Fruit fly (Drosophila melanogaster): Measurements from ENCODE around the gene msk.

msk gene

DNA sequence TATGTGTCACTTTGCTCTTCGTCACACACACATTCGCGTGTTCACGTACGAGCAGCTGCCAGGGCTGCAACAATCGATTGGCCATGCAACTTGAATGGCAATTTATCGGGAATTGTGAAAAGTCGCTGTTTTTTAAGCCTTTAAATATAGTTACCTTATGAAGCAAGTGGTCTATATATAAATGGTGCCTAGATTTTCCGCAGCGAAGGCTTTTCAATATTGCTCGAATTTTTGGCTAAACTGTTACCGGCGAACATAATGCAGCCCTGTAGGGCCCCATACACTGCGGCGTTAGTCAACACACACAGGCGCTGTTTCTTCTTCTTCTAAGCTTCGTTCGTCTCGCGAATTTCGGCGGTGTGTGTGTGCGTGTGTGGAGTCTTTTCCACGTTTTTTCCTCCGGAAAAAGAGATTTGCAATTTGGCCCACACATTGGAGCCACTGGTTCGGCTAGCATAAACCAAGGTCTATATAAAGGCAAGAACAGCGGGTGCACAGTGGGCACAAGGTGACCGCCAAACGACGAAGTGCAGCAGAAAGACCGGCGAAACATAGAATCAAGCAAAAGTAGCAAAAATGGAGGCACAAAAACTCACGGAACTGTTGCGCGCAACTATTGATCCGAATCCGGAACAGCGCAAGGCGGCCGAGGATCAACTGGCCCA lies at the start of gene msk, which contains the start of gene Arp3 (continued):
- TF ChIP-seq tx (GFP tag; optimal IDR thresholded peaks at IDR 0.05) (peak; percentile 91), ind (GFP tag; optimal IDR thresholded peaks at IDR 0.05) (peak; percentile 88), CG12744 (GFP tag; optimal IDR thresholded peaks at IDR 0.05) (peak; percentile 71), mirr (GFP tag; optimal IDR thresholded peaks at IDR 0.05) (peak; percentile 81), hbn (GFP tag; IDR thresholded peaks at IDR 0.05; ENCODE audit: partially characterized antibody) (no peak), CG6175 (GFP tag; IDR thresholded peaks at IDR 0.05) (no peak), fd3F (GFP tag; optimal IDR thresholded peaks at IDR 0.05) (peak; percentile 35), CG2129 (GFP tag; IDR thresholded peaks at IDR 0.05; ENCODE audit: partially characterized antibody) (no peak), CG2120 (GFP tag; optimal IDR thresholded peaks at IDR 0.05) (peak; percentile 93), BEAF-32 (GFP tag; optimal IDR thresholded peaks at IDR 0.05) (peak; percentile 64), tin (GFP tag; optimal IDR thresholded peaks at IDR 0.05) (peak; percentile 89), CG8290 (GFP tag; optimal IDR thresholded peaks at IDR 0.05) (peak; percentile 90), CG8290 (tag; optimal IDR thresholded peaks at IDR 0.05) (peak in 1 of 2 experiments; percentile 68), pfk (GFP tag; optimal IDR thresholded peaks at IDR 0.05) (peak; percentile 9), CG7786 (GFP tag; optimal IDR thresholded peaks at IDR 0.05) (peak; percentile 91), Aef1 (GFP tag; IDR thresholded peaks at IDR 0.05) (peak; percentile 80), HLHmδ (GFP tag; optimal IDR thresholded peaks at IDR 0.05) (no peak), CG7745 (tag; optimal IDR thresholded peaks at IDR 0.05) (no peak), E2f2 (GFP tag; IDR thresholded peaks at IDR 0.05) (peak; percentile 69), usp (GFP tag; optimal IDR thresholded peaks at IDR 0.05) (no peak), Max (GFP tag; optimal IDR thresholded peaks at IDR 0.05) (peak; percentile 90), Mad (GFP tag; optimal IDR thresholded peaks at IDR 0.05) (peak; percentile 88), cato (GFP tag; optimal IDR thresholded peaks at IDR 0.05; ENCODE audit: borderline replicate concordance) (peak; percentile 40), cas (GFP tag; IDR thresholded peaks at IDR 0.05) (peak; percentile 40; the same call in 1 of the 2 replicates), nerfin-1 (tag; optimal IDR thresholded peaks at IDR 0.05) (peak; percentile 80), gce (GFP tag; IDR thresholded peaks at IDR 0.05) (0 out of 3 replicates have a peak, but pooled peaks have one; percentile 17), CG1792 (GFP tag; optimal IDR thresholded peaks at IDR 0.05) (peak; percentile 89), CG6683 (GFP tag; optimal IDR thresholded peaks at IDR 0.05) (peak; percentile 49), vfl (GFP tag; optimal IDR thresholded peaks at IDR 0.05) (peak; percentile 83), Deaf1 (tag; optimal IDR thresholded peaks at IDR 0.05) (peak; percentile 83), CG5180 (GFP tag; optimal IDR thresholded peaks at IDR 0.05) (no peak), CG9876 (GFP tag; optimal IDR thresholded peaks at IDR 0.05) (peak; percentile 83), CG32767 (GFP tag; IDR thresholded peaks at IDR 0.05) (no peak; the same call in 1 of the 2 replicates), Oli (tag; optimal IDR thresholded peaks at IDR 0.05) (no peak), pho (GFP tag; optimal IDR thresholded peaks at IDR 0.05) (peak; percentile 92), exex (tag; optimal IDR thresholded peaks at IDR 0.05) (peak; percentile 55), pzg (GFP tag; optimal IDR thresholded peaks at IDR 0.05) (peak; percentile 96), PHDP (tag; optimal IDR thresholded peaks at IDR 0.05) (peak; percentile 70), CG15011 (GFP tag; optimal IDR thresholded peaks at IDR 0.05) (no peak), slp2 (GFP tag; optimal IDR thresholded peaks at IDR 0.05) (peak; percentile 81), CG3847 (GFP tag; IDR thresholded peaks at IDR 0.05) (peak; percentile 90), Vsx1 (GFP tag; optimal IDR thresholded peaks at IDR 0.05) (no peak), CG7928 (GFP tag; optimal IDR thresholded peaks at IDR 0.05) (peak; percentile 100), CG10274 (GFP tag; optimal IDR thresholded peaks at IDR 0.05) (peak; percentile 32), CG30403 (GFP tag; optimal IDR thresholded peaks at IDR 0.05) (peak; percentile 90), Blimp-1 (GFP tag; optimal IDR thresholded peaks at IDR 0.05) (no peak), bbx (GFP tag; IDR thresholded peaks at IDR 0.05; ENCODE audit: partially characterized antibody) (no peak), fu2 (GFP tag; optimal IDR thresholded peaks at IDR 0.05) (peak; percentile 92), E2f1 (GFP tag; IDR thresholded peaks at IDR 0.05) (no peak), CG3065 (GFP tag; optimal IDR thresholded peaks at IDR 0.05) (peak; percentile 77)

Data from whole organism, embryonic.